Fruit fly (Drosophila melanogaster) whole organism, embryonic: ENCODE measurements around the gene AlkB.

ENCODE experiments used
- Adf1 ChIP-seq: fragments of 200-800 bp; sonication (Bioruptor generic); IDR thresholded peaks from 2 replicates; pipeline ENCODE4 v1.3.6; 2022; ENCODE audit warnings: missing biosample characterization, missing genetic modification characterization
- CG11696 ChIP-seq: fragments of 200-800 bp; sonication (Bioruptor generic); IDR thresholded peaks from 2 replicates; pipeline ENCODE4 v1.3.6; 2022; ENCODE audit warnings: missing biosample characterization, missing genetic modification characterization
- CG12219 ChIP-seq: fragments of 200-800 bp; sonication (Bioruptor generic); optimal IDR thresholded peaks from 3 replicates; lab custom pipeline; 2018; ENCODE audit warnings: missing biosample characterization, mild to moderate bottlenecking, missing genetic modification characterization
- CG12769 ChIP-seq: fragments of 200-800 bp; sonication (Bioruptor generic); optimal IDR thresholded peaks from 2 replicates; lab custom pipeline; 2019; ENCODE audit warnings: missing biosample characterization, mild to moderate bottlenecking, missing genetic modification characterization, moderate library complexity
- CG14014 ChIP-seq: fragments of 200-800 bp; sonication (Bioruptor generic); IDR thresholded peaks from 2 replicates; pipeline ENCODE4 v1.3.6; 2022; ENCODE audit warnings: missing biosample characterization, missing genetic modification characterization
- CG14710 ChIP-seq: fragments of 200-800 bp; sonication (Bioruptor generic); optimal IDR thresholded peaks from 3 replicates; lab custom pipeline; 2019; ENCODE audit warnings: missing biosample characterization, mild to moderate bottlenecking, missing genetic modification characterization, moderate library complexity
- CG15514 ChIP-seq: fragments of 200-800 bp; sonication (Bioruptor generic); optimal IDR thresholded peaks from 3 replicates; lab custom pipeline; 2017; ENCODE audit warnings: missing biosample characterization, missing genetic modification characterization, mild to moderate bottlenecking, moderate library complexity, missing genetic modification reagents
- CG15696 ChIP-seq: fragments of 200-800 bp; sonication (Bioruptor generic); optimal IDR thresholded peaks from 2 replicates; lab custom pipeline; 2019; ENCODE audit warnings: missing biosample characterization, mild to moderate bottlenecking, missing genetic modification characterization, moderate library complexity
- CG1647 ChIP-seq: fragments of 200-800 bp; sonication (Bioruptor generic); optimal IDR thresholded peaks from 3 replicates; lab custom pipeline; 2016; ENCODE audit warnings: missing biosample characterization, missing genetic modification characterization
- CG31224 ChIP-seq: fragments of 200-800 bp; sonication (Bioruptor generic); IDR thresholded peaks from 2 replicates; pipeline ENCODE4 v1.3.6; 2022; ENCODE audit warnings: missing biosample characterization, missing genetic modification characterization
- CG34376 ChIP-seq: fragments of 200-800 bp; sonication (Bioruptor generic); optimal IDR thresholded peaks from 2 replicates; lab custom pipeline; 2018; ENCODE audit warnings: missing biosample characterization, mild to moderate bottlenecking, missing genetic modification characterization
- CG42726 ChIP-seq: fragments of 200-800 bp; sonication (Bioruptor generic); IDR thresholded peaks from 2 replicates; pipeline ENCODE4 v1.3.6; 2022; ENCODE audit warnings: missing biosample characterization, missing genetic modification characterization; ENCODE audit not compliant: partially characterized antibody
- CG5953 ChIP-seq: fragments of 200-800 bp; sonication (Bioruptor generic); IDR thresholded peaks from 2 replicates; pipeline ENCODE4 v1.3.6; 2022; ENCODE audit warnings: missing biosample characterization, missing genetic modification characterization
- CG6175 ChIP-seq: fragments of 200-800 bp; sonication (Bioruptor generic); IDR thresholded peaks from 3 replicates; pipeline ENCODE4 v1.3.6; 2022; ENCODE audit warnings: missing biosample characterization, missing genetic modification characterization
- CG6272 ChIP-seq: fragments of 200-800 bp; sonication (Bioruptor generic); IDR thresholded peaks from 2 replicates; pipeline ENCODE4 v1.3.6; 2022; ENCODE audit warnings: missing biosample characterization, missing genetic modification characterization
- CG6813 ChIP-seq: fragments of 200-800 bp; sonication (Bioruptor generic); optimal IDR thresholded peaks from 2 replicates; lab custom pipeline; 2017; ENCODE audit warnings: missing biosample characterization, missing genetic modification characterization, mild to moderate bottlenecking, moderate library complexity, missing genetic modification reagents
- CG8359 ChIP-seq: fragments of 200-800 bp; sonication (Bioruptor generic); optimal IDR thresholded peaks from 2 replicates; lab custom pipeline; 2017; ENCODE audit warnings: missing biosample characterization, mild to moderate bottlenecking, missing genetic modification characterization, borderline replicate concordance
- CG8765 ChIP-seq: fragments of 200-800 bp; sonication (Bioruptor generic); IDR thresholded peaks from 2 replicates; pipeline ENCODE4 v1.3.6; 2022; ENCODE audit warnings: missing biosample characterization, missing genetic modification characterization
- CG9932 ChIP-seq: fragments of 200-800 bp; sonication (Bioruptor generic); IDR thresholded peaks from 2 replicates; pipeline ENCODE4 v1.3.6; 2022; ENCODE audit warnings: missing biosample characterization, missing genetic modification characterization
- Dek ChIP-seq: fragments of 200-800 bp; sonication (Bioruptor generic); optimal IDR thresholded peaks from 3 replicates; lab custom pipeline; 2019; ENCODE audit warnings: missing biosample characterization, mild to moderate bottlenecking, missing genetic modification characterization, moderate library complexity
- Drgx ChIP-seq: fragments of 200-800 bp; sonication (Bioruptor generic); IDR thresholded peaks from 2 replicates; pipeline ENCODE4 v1.3.6; 2022; ENCODE audit warnings: missing biosample characterization, missing genetic modification characterization
- Fer3 ChIP-seq: fragments of 200-800 bp; sonication (Bioruptor generic); optimal IDR thresholded peaks from 2 replicates; lab custom pipeline; 2018; ENCODE audit warnings: missing biosample characterization, mild to moderate bottlenecking, missing genetic modification characterization, moderate library complexity
- HmgZ ChIP-seq: fragments of 200-800 bp; sonication (Bioruptor generic); optimal IDR thresholded peaks from 2 replicates; lab custom pipeline; 2018; ENCODE audit warnings: missing biosample characterization, mild to moderate bottlenecking, missing genetic modification characterization
- Hr3 ChIP-seq: fragments of 200-800 bp; sonication (Bioruptor generic); optimal IDR thresholded peaks from 3 replicates; lab custom pipeline; 2016; ENCODE audit warnings: missing biosample characterization, missing genetic modification characterization
- Lhr ChIP-seq: fragments of 200-800 bp; sonication (Bioruptor generic); optimal IDR thresholded peaks from 3 replicates; lab custom pipeline; 2017; ENCODE audit warnings: mild to moderate bottlenecking, missing biosample characterization, missing genetic modification reagents, missing genetic modification characterization
- MTF-1 ChIP-seq: fragments of 200-800 bp; sonication (Bioruptor generic); optimal IDR thresholded peaks from 2 replicates; lab custom pipeline; 2018; ENCODE audit warnings: missing biosample characterization, mild to moderate bottlenecking, missing genetic modification characterization, borderline replicate concordance
- Meics ChIP-seq: fragments of 200-800 bp; sonication (Bioruptor generic); optimal IDR thresholded peaks from 2 replicates; lab custom pipeline; 2017; ENCODE audit warnings: missing biosample characterization, mild to moderate bottlenecking, missing genetic modification characterization
- Myb ChIP-seq: fragments of 200-800 bp; sonication (Bioruptor generic); optimal IDR thresholded peaks from 2 replicates; lab custom pipeline; 2016; ENCODE audit warnings: missing biosample characterization, missing genetic modification characterization
- NC2α ChIP-seq: fragments of 200-800 bp; sonication (Bioruptor generic); optimal IDR thresholded peaks from 2 replicates; lab custom pipeline; 2016; ENCODE audit warnings: missing biosample characterization, missing genetic modification characterization
- bigmax ChIP-seq: fragments of 200-800 bp; sonication (Bioruptor generic); optimal IDR thresholded peaks from 2 replicates; lab custom pipeline; 2018; ENCODE audit warnings: missing biosample characterization, mild to moderate bottlenecking, missing genetic modification characterization
- cas ChIP-seq: fragments of 200-800 bp; sonication (Bioruptor generic); IDR thresholded peaks from 2 replicates; pipeline ENCODE4 v1.3.6; 2022; ENCODE audit warnings: missing biosample characterization, missing genetic modification characterization
- dimm ChIP-seq: fragments of 200-800 bp; sonication (Bioruptor generic); IDR thresholded peaks from 2 replicates; pipeline ENCODE4 v1.3.6; 2022; ENCODE audit warnings: missing biosample characterization, missing genetic modification characterization
- disco-r ChIP-seq: fragments of 200-800 bp; sonication (Bioruptor generic); optimal IDR thresholded peaks from 2 replicates; lab custom pipeline; 2016; ENCODE audit warnings: missing biosample characterization, missing genetic modification characterization
- fru ChIP-seq: fragments of >200 bp; optimal IDR thresholded peaks from 2 replicates; lab custom pipeline; 2017
- ftz-f1 ChIP-seq: fragments of 200-800 bp; sonication (Bioruptor generic); optimal IDR thresholded peaks from 2 replicates; lab custom pipeline; 2016; ENCODE audit warnings: missing biosample characterization, missing genetic modification characterization
- gcm2 ChIP-seq: fragments of 200-800 bp; sonication (Bioruptor generic); optimal IDR thresholded peaks from 2 replicates; lab custom pipeline; 2016; ENCODE audit warnings: missing biosample characterization, missing genetic modification characterization
- inv ChIP-seq: fragments of 200-800 bp; sonication (Bioruptor generic); IDR thresholded peaks from 2 replicates; pipeline ENCODE4 v1.3.6; 2022; ENCODE audit warnings: missing biosample characterization, missing genetic modification characterization; ENCODE audit not compliant: partially characterized antibody
- knrl ChIP-seq: fragments of 200-800 bp; sonication (Bioruptor generic); IDR thresholded peaks from 3 replicates; pipeline ENCODE4 v1.3.6; 2022; ENCODE audit warnings: missing biosample characterization, missing genetic modification characterization; ENCODE audit not compliant: partially characterized antibody
- lab ChIP-seq: fragments of 200-800 bp; sonication (Bioruptor generic); optimal IDR thresholded peaks from 3 replicates; lab custom pipeline; 2017; ENCODE audit warnings: missing biosample characterization, missing genetic modification characterization, mild to moderate bottlenecking, moderate library complexity, missing genetic modification reagents
- nerfin-1 ChIP-seq: fragments of 200-800 bp; sonication (Bioruptor generic); optimal IDR thresholded peaks from 3 replicates; lab custom pipeline; 2019; ENCODE audit warnings: missing biosample characterization, mild to moderate bottlenecking, missing genetic modification characterization, moderate library complexity
- ranshi ChIP-seq: fragments of 200-800 bp; sonication (Bioruptor generic); IDR thresholded peaks from 2 replicates; pipeline ENCODE4 v1.3.6; 2022; ENCODE audit warnings: missing biosample characterization, missing genetic modification characterization
- shn ChIP-seq: fragments of 200-800 bp; sonication (Bioruptor generic); optimal IDR thresholded peaks from 3 replicates; lab custom pipeline; 2016; ENCODE audit warnings: missing biosample characterization, missing genetic modification characterization
- slbo ChIP-seq: fragments of 200-800 bp; sonication (Bioruptor generic); IDR thresholded peaks from 2 replicates; pipeline ENCODE4 v1.3.6; 2022; ENCODE audit warnings: missing biosample characterization, missing genetic modification characterization
- sr ChIP-seq: fragments of 200-800 bp; sonication (Bioruptor generic); IDR thresholded peaks from 3 replicates; pipeline ENCODE4 v1.3.6; 2022; ENCODE audit warnings: missing biosample characterization, missing genetic modification characterization
- tgo ChIP-seq: fragments of 200-800 bp; sonication (Bioruptor generic); IDR thresholded peaks from 3 replicates; pipeline ENCODE4 v1.3.6; 2022; ENCODE audit warnings: missing biosample characterization, missing genetic modification characterization
- tup ChIP-seq: fragments of 200-800 bp; sonication (Bioruptor generic); optimal IDR thresholded peaks from 2 replicates; lab custom pipeline; 2016; ENCODE audit warnings: missing biosample characterization, mild to moderate bottlenecking, missing genetic modification characterization, moderate library complexity
- wdn ChIP-seq: fragments of 200-800 bp; sonication (Bioruptor generic); IDR thresholded peaks from 2 replicates; pipeline ENCODE4 v1.3.6; 2022; ENCODE audit warnings: missing biosample characterization, missing genetic modification characterization
- wor ChIP-seq: fragments of 200-800 bp; sonication (Bioruptor generic); IDR thresholded peaks from 2 replicates; pipeline ENCODE4 v1.3.6; 2022; ENCODE audit warnings: missing biosample characterization, missing genetic modification characterization
- yki ChIP-seq: fragments of >200 bp; optimal IDR thresholded peaks from 3 replicates; lab custom pipeline; 2018

The AlkB gene

dm6 chrX:15811666-15812614 lies 47.3 kb downstream of the AlkB start (continued):
- no peak for TF ChIP-seq wdn (GFP tag; lab: Robert Waterston, UW)
- no peak for TF ChIP-seq MTF-1 (GFP tag; lab: Kevin White, UChicago)
- peak; percentile 17 for TF ChIP-seq CG8359 (GFP tag; lab: Kevin White, UChicago)
- no peak for TF ChIP-seq CG5953 (GFP tag; lab: Robert Waterston, UW)
- no peak for TF ChIP-seq CG12219
- TF ChIP-seq Hr3 (GFP tag; lab: Kevin White, UChicago): no peak
- TF ChIP-seq CG1647 (GFP tag; lab: Kevin White, UChicago): no peak
- TF ChIP-seq CG6175 (GFP tag; lab: Robert Waterston, UW): peak; percentile 95
- peak; percentile 2 for TF ChIP-seq shn (GFP tag; lab: Kevin White, UChicago)
- no peak for TF ChIP-seq Meics
- TF ChIP-seq disco-r (GFP tag; lab: Kevin White, UChicago): no peak
- no peak for TF ChIP-seq CG6272 (GFP tag; lab: Robert Waterston, UW)
- no peak for TF ChIP-seq CG31224 (GFP tag; lab: Robert Waterston, UW)
- peak; percentile 30 for TF ChIP-seq CG15514 (GFP tag; lab: Kevin White, UChicago)
- no peak for TF ChIP-seq HmgZ (tag; lab: Kevin White, UChicago)
- TF ChIP-seq CG15696: no peak
- no peak for TF ChIP-seq NC2α (GFP tag; lab: Kevin White, UChicago)
- TF ChIP-seq sr (GFP tag; lab: Robert Waterston, UW): peak; percentile 82
- TF ChIP-seq knrl (GFP tag; lab: Robert Waterston, UW): no peak
- no peak; the same call in 1 of the 2 replicates for TF ChIP-seq inv
- no peak for TF ChIP-seq CG11696
- no peak for TF ChIP-seq wor (GFP tag; lab: Robert Waterston, UW)
- peak; percentile 41 for TF ChIP-seq lab
- TF ChIP-seq CG6813: no peak
- TF ChIP-seq ranshi: no peak
- peak; percentile 56 for TF ChIP-seq CG12769 (tag; lab: Kevin White, UChicago)
- no peak for TF ChIP-seq Dek (tag; lab: Kevin White, UChicago)
- no peak for TF ChIP-seq cas (GFP tag; lab: Robert Waterston, UW)
- no peak for TF ChIP-seq ftz-f1
- no peak for TF ChIP-seq Lhr
- 0 out of 2 replicates have a peak, but pooled peaks have one; percentile 26 for TF ChIP-seq CG8765 (GFP tag; lab: Robert Waterston, UW)
- TF ChIP-seq CG9932 (GFP tag; lab: Robert Waterston, UW): peak; percentile 34; the same call in 1 of the 2 replicates
- no peak for TF ChIP-seq gcm2 (GFP tag; lab: Kevin White, UChicago)
- no peak; the same call in 1 of the 2 replicates for TF ChIP-seq Drgx
- TF ChIP-seq yki: peak; percentile 98
- TF ChIP-seq Adf1 (GFP tag; lab: Robert Waterston, UW): peak; percentile 90
- no peak for TF ChIP-seq tgo
- peak; percentile 18; the same call in 1 of the 2 replicates for TF ChIP-seq CG14014 (GFP tag; lab: Robert Waterston, UW)
- no peak for TF ChIP-seq CG42726
- no peak for TF ChIP-seq tup (GFP tag; lab: Kevin White, UChicago)
- no peak for TF ChIP-seq dimm
- TF ChIP-seq Fer3 (tag; lab: Kevin White, UChicago): no peak
- TF ChIP-seq bigmax (GFP tag; lab: Kevin White, UChicago): no peak
- no peak for TF ChIP-seq slbo (GFP tag; lab: Robert Waterston, UW)
- no peak for TF ChIP-seq fru
- peak; percentile 73 for TF ChIP-seq CG34376 (GFP tag; lab: Kevin White, UChicago)
- no peak for TF ChIP-seq nerfin-1 (tag; lab: Kevin White, UChicago)
- no peak for TF ChIP-seq Myb
- peak; percentile 10 for TF ChIP-seq CG14710 (tag; lab: Kevin White, UChicago)
